Worm (Caenorhabditis elegans) whole organism, young adult: ENCODE data around the gene mlt-3.

Source experiments
- B0336.3 ChIP-seq: fragments of 200-800 bp; sonication (Bioruptor generic); IDR thresholded peaks from 2 replicates; pipeline ENCODE4 v1.3.6; 2022; ENCODE audit warnings: missing genetic modification characterization, missing compliant biosample characterization
- F23B12.7 ChIP-seq: sonication (generic microtip); optimal IDR thresholded peaks from 2 replicates; lab custom pipeline; 2017; ENCODE audit warnings: missing genetic modification characterization, mild to moderate bottlenecking, missing compliant biosample characterization, antibody characterized with exemption, moderate library complexity; ENCODE audit not compliant: insufficient read depth
- F33H1.4 ChIP-seq: fragments of 200-800 bp; sonication (Bioruptor generic); IDR thresholded peaks from 2 replicates; pipeline ENCODE4 v1.3.6; 2022; ENCODE audit warnings: missing genetic modification reagents, missing genetic modification characterization, missing compliant biosample characterization
- T07F8.4 ChIP-seq: sonication (generic microtip); optimal IDR thresholded peaks from 2 replicates; lab custom pipeline; 2016; ENCODE audit warnings: mild to moderate bottlenecking, missing genetic modification characterization, moderate library complexity, missing compliant biosample characterization
- T26A5.8 ChIP-seq: sonication (generic microtip); optimal IDR thresholded peaks from 2 replicates; lab custom pipeline; 2016; ENCODE audit warnings: missing genetic modification characterization, missing compliant biosample characterization
- akir-1 ChIP-seq: fragments of 200-800 bp; sonication (Bioruptor generic); optimal IDR thresholded peaks from 2 replicates; lab custom pipeline; 2018; ENCODE audit warnings: mild to moderate bottlenecking, missing genetic modification characterization, moderate library complexity, missing compliant biosample characterization
- aptf-2 ChIP-seq: fragments of 200-800 bp; sonication (Bioruptor generic); conservative IDR thresholded peaks from 2 replicates; pipeline ENCODE4 v1.3.6; 2022; ENCODE audit warnings: missing genetic modification reagents, missing genetic modification characterization, missing compliant biosample characterization
- aptf-3 ChIP-seq: fragments of 200-800 bp; sonication (Bioruptor generic); IDR thresholded peaks from 2 replicates; pipeline ENCODE4 v1.3.6; 2022; ENCODE audit warnings: missing genetic modification characterization, missing compliant biosample characterization
- attf-3 ChIP-seq: fragments of 200-800 bp; sonication (Bioruptor generic); conservative IDR thresholded peaks from 2 replicates; pipeline ENCODE4 v1.3.6; 2022; ENCODE audit warnings: missing genetic modification reagents, missing genetic modification characterization, missing compliant biosample characterization
- bed-2 ChIP-seq: fragments of 200-800 bp; sonication (Bioruptor generic); IDR thresholded peaks from 2 replicates; pipeline ENCODE4 v1.3.6; 2022; ENCODE audit warnings: missing genetic modification reagents, missing genetic modification characterization, missing compliant biosample characterization
- cebp-1 ChIP-seq, 2 experiments: fragments of 200-800 bp in 1 of 2; sonication (Bioruptor generic) in 1 of 2; sonication (generic microtip) in 1 of 2; IDR thresholded peaks in 1 of 2; optimal IDR thresholded peaks in 1 of 2; 2 replicates each; pipeline versions ENCODE4 v1.3.6 to Lab custom; 2017 to 2022; ENCODE audit warnings: missing compliant biosample characterization in 2 of 2, missing genetic modification characterization in 2 of 2, mild to moderate bottlenecking in 1 of 2, missing genetic modification reagents in 1 of 2, moderate library complexity in 1 of 2
- ceh-40 ChIP-seq: fragments of 200-800 bp; sonication (Bioruptor generic); IDR thresholded peaks from 2 replicates; pipeline ENCODE4 v1.3.6; 2022; ENCODE audit warnings: missing genetic modification characterization, missing compliant biosample characterization
- ceh-79 ChIP-seq: sonication (generic microtip); optimal IDR thresholded peaks from 2 replicates; lab custom pipeline; 2017; ENCODE audit warnings: mild to moderate bottlenecking, missing genetic modification characterization, missing compliant biosample characterization
- ceh-91 ChIP-seq: fragments of 200-800 bp; sonication (Bioruptor generic); IDR thresholded peaks from 2 replicates; pipeline ENCODE4 v1.3.6; 2022; ENCODE audit warnings: missing genetic modification reagents, missing genetic modification characterization, missing compliant biosample characterization
- chd-7 ChIP-seq: sonication (generic microtip); optimal IDR thresholded peaks from 2 replicates; lab custom pipeline; 2016; ENCODE audit warnings: mild to moderate bottlenecking, missing genetic modification characterization, moderate library complexity, missing compliant biosample characterization
- die-1 ChIP-seq: sonication (generic microtip); optimal IDR thresholded peaks from 2 replicates; lab custom pipeline; 2016; ENCODE audit warnings: missing genotype, mild to moderate bottlenecking, missing genetic modification characterization, missing compliant biosample characterization
- dpl-1 ChIP-seq: fragments of 150-350 bp; optimal IDR thresholded peaks from 2 replicates; lab custom pipeline; 2014; ENCODE audit warnings: missing biosample characterization, missing genetic modification reagents, missing genetic modification characterization
- efl-1 ChIP-seq: fragments of 150-350 bp; optimal IDR thresholded peaks from 2 replicates; lab custom pipeline; 2014; ENCODE audit warnings: missing biosample characterization, missing genetic modification reagents, missing genetic modification characterization
- gei-17 ChIP-seq: fragments of 200-800 bp; sonication (Bioruptor generic); optimal IDR thresholded peaks from 2 replicates; lab custom pipeline; 2018; ENCODE audit warnings: mild to moderate bottlenecking, missing genetic modification characterization, missing compliant biosample characterization
- him-1 ChIP-seq: sonication (generic microtip); optimal IDR thresholded peaks from 2 replicates; lab custom pipeline; 2016; ENCODE audit warnings: missing genotype, missing genetic modification reagents, missing genetic modification characterization, missing compliant biosample characterization
- hlh-12 ChIP-seq: sonication (generic microtip); optimal IDR thresholded peaks from 2 replicates; lab custom pipeline; 2016; ENCODE audit warnings: missing genetic modification characterization, missing compliant biosample characterization
- hmg-20 ChIP-seq: fragments of 200-800 bp; sonication (Bioruptor generic); IDR thresholded peaks from 2 replicates; pipeline ENCODE4 v1.3.6; 2022; ENCODE audit warnings: missing genetic modification reagents, missing genetic modification characterization, missing compliant biosample characterization
- hrde-1 ChIP-seq: sonication (generic microtip); optimal IDR thresholded peaks from 2 replicates; lab custom pipeline; 2016; ENCODE audit warnings: missing genetic modification characterization, mild to moderate bottlenecking, missing compliant biosample characterization, moderate library complexity, missing genotype, missing genetic modification reagents, borderline replicate concordance
- let-526 ChIP-seq: fragments of 200-800 bp; sonication (Bioruptor generic); IDR thresholded peaks from 2 replicates; pipeline ENCODE4 v1.3.6; 2022; ENCODE audit warnings: missing genetic modification reagents, missing genetic modification characterization, missing compliant biosample characterization
- lin-35 ChIP-seq, 3 experiments: fragments of 150-350 bp in 2 of 3; sonication (generic microtip) in 1 of 3; optimal IDR thresholded peaks; 2 replicates each; lab custom pipeline; 2014 to 2018; ENCODE audit warnings: missing biosample characterization in 3 of 3, missing genetic modification characterization in 3 of 3, missing genetic modification reagents in 3 of 3
- lin-40 ChIP-seq: sonication (generic microtip); optimal IDR thresholded peaks from 2 replicates; lab custom pipeline; 2016; ENCODE audit warnings: missing genetic modification characterization, mild to moderate bottlenecking, missing compliant biosample characterization, missing genotype, missing genetic modification reagents
- lin-54 ChIP-seq: fragments of 200-800 bp; sonication (Bioruptor generic); optimal IDR thresholded peaks from 2 replicates; lab custom pipeline; 2018; ENCODE audit warnings: mild to moderate bottlenecking, missing genetic modification characterization, missing compliant biosample characterization
- lir-1 ChIP-seq: fragments of 200-800 bp; sonication (Bioruptor generic); conservative IDR thresholded peaks from 2 replicates; pipeline ENCODE4 v1.3.6; 2022; ENCODE audit warnings: missing genetic modification reagents, missing genetic modification characterization, missing compliant biosample characterization
- lsl-1 ChIP-seq: fragments of 200-800 bp; sonication (Bioruptor generic); optimal IDR thresholded peaks from 2 replicates; lab custom pipeline; 2018; ENCODE audit warnings: mild to moderate bottlenecking, missing genetic modification characterization, moderate library complexity, missing compliant biosample characterization
- mel-28 ChIP-seq: sonication (generic microtip); optimal IDR thresholded peaks from 2 replicates; lab custom pipeline; 2016; ENCODE audit warnings: borderline replicate concordance, mild to moderate bottlenecking, missing genetic modification characterization, missing compliant biosample characterization
- nhr-179 ChIP-seq: sonication (generic microtip); optimal IDR thresholded peaks from 2 replicates; lab custom pipeline; 2016; ENCODE audit warnings: mild to moderate bottlenecking, missing genetic modification characterization, missing compliant biosample characterization
- pha-4 ChIP-seq: fragments of 150-350 bp; sonication (generic microtip); optimal IDR thresholded peaks from 2 replicates; lab custom pipeline; 2014; ENCODE audit warnings: missing biosample characterization, missing genetic modification reagents, missing genetic modification characterization
- rcor-1 ChIP-seq: fragments of 200-800 bp; sonication (Bioruptor generic); IDR thresholded peaks from 2 replicates; pipeline ENCODE4 v1.3.6; 2022; ENCODE audit warnings: missing genetic modification reagents, missing genetic modification characterization, missing compliant biosample characterization
- sdz-38 ChIP-seq: sonication (generic microtip); optimal IDR thresholded peaks from 2 replicates; lab custom pipeline; 2016; ENCODE audit warnings: missing genotype, missing genetic modification characterization, missing compliant biosample characterization
- snpc-1.3 ChIP-seq: sonication (generic microtip); optimal IDR thresholded peaks from 2 replicates; lab custom pipeline; 2017; ENCODE audit warnings: missing genetic modification characterization, mild to moderate bottlenecking, missing compliant biosample characterization, antibody characterized with exemption, moderate library complexity, missing genotype, missing genetic modification reagents; ENCODE audit not compliant: insufficient read depth
- snpc-3.4 ChIP-seq: sonication (generic microtip); optimal IDR thresholded peaks from 2 replicates; lab custom pipeline; 2017; ENCODE audit warnings: missing genetic modification characterization, mild to moderate bottlenecking, missing compliant biosample characterization, antibody characterized with exemption, moderate library complexity, missing genotype, missing genetic modification reagents
- snpc-4 ChIP-seq, 5 experiments: fragments of 150-350 bp in 1 of 5; sonication (generic microtip) in 4 of 5; optimal IDR thresholded peaks; 2 replicates each; lab custom pipeline; 2014 to 2018; ENCODE audit warnings: missing genetic modification characterization in 5 of 5, missing biosample characterization in 3 of 5, antibody characterized with exemption in 2 of 5, mild to moderate bottlenecking in 2 of 5, missing compliant biosample characterization in 2 of 5, missing genotype in 2 of 5, moderate library complexity in 2 of 5, missing genetic modification reagents in 1 of 5
- tbx-9 ChIP-seq: sonication (generic microtip); optimal IDR thresholded peaks from 2 replicates; lab custom pipeline; 2016; ENCODE audit warnings: borderline replicate concordance, missing genetic modification characterization, inconsistent platforms, missing compliant biosample characterization
- unc-130 ChIP-seq: sonication (generic microtip); optimal IDR thresholded peaks from 2 replicates; lab custom pipeline; 2016; ENCODE audit warnings: missing genetic modification reagents, missing genetic modification characterization, missing compliant biosample characterization
- ztf-18 ChIP-seq: sonication (generic microtip); optimal IDR thresholded peaks from 2 replicates; lab custom pipeline; 2016; ENCODE audit warnings: missing genotype, mild to moderate bottlenecking, missing genetic modification characterization, missing compliant biosample characterization
- ztf-22 ChIP-seq: fragments of 200-800 bp; sonication (Bioruptor generic); optimal IDR thresholded peaks from 2 replicates; lab custom pipeline; 2018; ENCODE audit warnings: mild to moderate bottlenecking, missing genetic modification characterization, moderate library complexity, missing compliant biosample characterization
- ztf-28 ChIP-seq: fragments of 200-800 bp; sonication (Bioruptor generic); IDR thresholded peaks from 2 replicates; pipeline ENCODE4 v1.3.6; 2022; ENCODE audit warnings: missing genetic modification reagents, missing genetic modification characterization, missing compliant biosample characterization
- ztf-6 ChIP-seq: fragments of 200-800 bp; sonication (Bioruptor generic); IDR thresholded peaks from 2 replicates; pipeline ENCODE4 v1.3.6; 2022; ENCODE audit warnings: missing genetic modification reagents, missing genetic modification characterization, missing compliant biosample characterization

The mlt-3 gene

DNA sequence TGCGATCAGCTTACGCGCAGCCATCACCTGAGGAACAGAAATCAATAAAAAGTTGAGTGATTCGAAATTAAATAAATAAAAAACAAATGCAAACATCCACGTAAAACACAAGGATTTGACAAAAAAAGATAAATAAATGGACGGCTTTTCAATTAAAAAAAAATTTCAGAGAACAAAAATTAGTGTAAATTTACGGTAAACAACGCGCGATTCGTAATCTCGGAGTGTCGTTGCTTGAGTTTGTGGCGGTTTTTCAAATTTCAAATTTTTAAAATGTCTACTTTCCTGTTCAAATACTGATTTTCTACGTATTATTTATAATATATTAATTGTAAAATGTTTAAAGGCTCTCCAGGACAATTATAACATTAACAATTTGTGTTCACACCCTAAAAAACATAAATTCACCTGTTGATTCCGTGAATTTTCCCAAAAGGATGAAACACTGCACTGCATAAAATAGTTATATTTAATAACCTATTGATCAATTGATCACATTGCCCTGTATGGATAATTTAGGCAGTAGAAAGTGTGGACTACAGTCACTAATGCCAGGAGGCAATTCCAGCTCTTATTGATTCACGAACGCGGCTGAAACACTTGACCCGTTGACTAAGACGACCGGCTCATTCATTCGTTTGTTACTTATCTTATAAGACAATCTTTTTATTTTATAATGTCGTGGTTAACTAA lies 17.8 kb downstream of the mlt-3 start, which contains the start of the genes marb-1 and F35G2.3:
TSS of gene marb-1 (minus strand) at position 27 of the 693 bp plus-strand sequence.
TSS of gene F35G2.3 (plus strand) at position 643 of the 693 bp plus-strand sequence.
- peak; percentile 67 for TF ChIP-seq lin-54 (GFP tag; lab: Kevin White, UChicago)
- peak; percentile 15 for TF ChIP-seq him-1
- peak; percentile 62 for TF ChIP-seq efl-1 (GFP tag; lab: Kevin White, UChicago)
- TF ChIP-seq ztf-6 (GFP tag; lab: Robert Waterston, UW), result no peak
- TF ChIP-seq sdz-38 (tag; lab: Kevin White, UChicago), result no peak
- TF ChIP-seq tbx-9 (tag; lab: Kevin White, UChicago), result no peak
- TF ChIP-seq lin-35 (GFP tag; optimal IDR thresholded peaks at IDR 0.05; lab: Kevin White, UChicago), result peak in 1 of 3 experiments; percentile 77
- peak; percentile 28 for TF ChIP-seq pha-4
- TF ChIP-seq B0336.3 (GFP tag; lab: Robert Waterston, UW), result no peak
- TF ChIP-seq lsl-1 (GFP tag; lab: Kevin White, UChicago), result no peak
- peak; percentile 96 for TF ChIP-seq attf-3 (GFP tag; lab: Robert Waterston, UW)
- peak; percentile 11 for TF ChIP-seq F23B12.7
- TF ChIP-seq dpl-1 (GFP tag; lab: Kevin White, UChicago), result peak; percentile 1
- no peak for TF ChIP-seq die-1 (tag; lab: Kevin White, UChicago)
- no peak for TF ChIP-seq snpc-4 (GFP tag; optimal IDR thresholded peaks at IDR 0.05; lab: Kevin White, UChicago)
- TF ChIP-seq snpc-4 (tag; optimal IDR thresholded peaks at IDR 0.05; lab: Kevin White, UChicago), result peak in 2 of 4 experiments; percentile 8 to 27
- no peak for TF ChIP-seq ztf-18 (tag; lab: Kevin White, UChicago)
- TF ChIP-seq aptf-2 (GFP tag; lab: Robert Waterston, UW), result no peak
- peak; percentile 3 for TF ChIP-seq snpc-3.4 (tag; lab: Kevin White, UChicago)

DNA sequence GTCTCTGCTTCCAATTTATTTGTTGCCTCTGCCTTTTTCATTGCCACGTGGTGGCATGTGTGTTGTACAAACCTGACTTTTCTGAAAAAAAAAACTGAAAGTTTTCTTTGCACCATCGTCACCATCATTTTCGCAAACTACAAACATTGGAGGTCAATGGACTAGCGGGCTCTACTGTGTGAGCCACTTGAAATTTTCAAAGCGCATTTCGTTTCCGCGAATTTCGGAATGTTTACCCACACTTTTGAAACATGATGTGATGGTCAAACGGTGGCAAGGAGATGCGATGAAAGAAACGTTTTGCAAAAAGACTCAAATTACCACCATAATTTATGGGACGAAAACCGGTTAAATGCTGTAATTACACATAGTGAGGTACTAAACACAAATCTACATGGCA lies 19.0 kb downstream of the mlt-3 start:
- TF ChIP-seq cebp-1 (GFP tag; IDR thresholded peaks at IDR 0.05; lab: Robert Waterston, UW) (no peak), cebp-1 (tag; optimal IDR thresholded peaks at IDR 0.05; lab: Kevin White, UChicago) (peak; percentile 27), gei-17 (no peak), bed-2 (no peak), dpl-1 (GFP tag; lab: Kevin White, UChicago) (no peak), rcor-1 (no peak), efl-1 (GFP tag; lab: Kevin White, UChicago) (no peak), lin-35 (GFP tag; optimal IDR thresholded peaks at IDR 0.05; lab: Kevin White, UChicago) (no peak), let-526 (GFP tag; lab: Robert Waterston, UW) (no peak), snpc-1.3 (no peak), ztf-22 (no peak), unc-130 (no peak), T26A5.8 (no peak), T07F8.4 (no peak), lin-40 (tag; lab: Kevin White, UChicago) (no peak), attf-3 (GFP tag; lab: Robert Waterston, UW) (0 out of 2 replicates have a peak, but pooled peaks have one; percentile 48), ceh-79 (tag; lab: Kevin White, UChicago) (no peak), lir-1 (GFP tag; lab: Robert Waterston, UW) (no peak), chd-7 (tag; lab: Kevin White, UChicago) (no peak), nhr-179 (tag; lab: Kevin White, UChicago) (no peak), F33H1.4 (GFP tag; lab: Robert Waterston, UW) (0 out of 2 replicates have a peak, but pooled peaks have one; percentile 12), ztf-28 (no peak), ceh-91 (GFP tag; lab: Robert Waterston, UW) (no peak), mel-28 (no peak), aptf-3 (0 out of 2 replicates have a peak, but pooled peaks have one; percentile 15), ceh-40 (GFP tag; lab: Robert Waterston, UW) (no peak), akir-1 (no peak), hrde-1 (tag; lab: Kevin White, UChicago) (no peak), snpc-3.4 (tag; lab: Kevin White, UChicago) (peak; percentile 40), hmg-20 (GFP tag; lab: Robert Waterston, UW) (no peak), hlh-12 (tag; lab: Kevin White, UChicago) (no peak)
